Worm (Caenorhabditis elegans) whole organism, late embryonic: ENCODE data around the gene C05E11.7.

Source experiments
- ceh-30 ChIP-seq: fragments of 150-350 bp; optimal IDR thresholded peaks from 2 replicates; lab custom pipeline; 2014; ENCODE audit warnings: missing biosample characterization, missing genetic modification characterization
- ceh-6 ChIP-seq: fragments of 200-800 bp; sonication (Bioruptor generic); optimal IDR thresholded peaks from 2 replicates; lab custom pipeline; 2018; ENCODE audit warnings: mild to moderate bottlenecking, missing genetic modification characterization, missing compliant biosample characterization
- eyg-1 ChIP-seq: sonication (generic microtip); optimal IDR thresholded peaks from 2 replicates; lab custom pipeline; 2016; ENCODE audit warnings: missing genotype, missing genetic modification characterization, missing compliant biosample characterization
- pha-2 ChIP-seq: sonication (generic microtip); optimal IDR thresholded peaks from 2 replicates; lab custom pipeline; 2017; ENCODE audit warnings: mild to moderate bottlenecking, missing genetic modification characterization, missing compliant biosample characterization
- syd-9 ChIP-seq: sonication (generic microtip); optimal IDR thresholded peaks from 2 replicates; lab custom pipeline; 2016; ENCODE audit warnings: mild to moderate bottlenecking, missing genetic modification characterization, moderate library complexity, missing compliant biosample characterization

DNA sequence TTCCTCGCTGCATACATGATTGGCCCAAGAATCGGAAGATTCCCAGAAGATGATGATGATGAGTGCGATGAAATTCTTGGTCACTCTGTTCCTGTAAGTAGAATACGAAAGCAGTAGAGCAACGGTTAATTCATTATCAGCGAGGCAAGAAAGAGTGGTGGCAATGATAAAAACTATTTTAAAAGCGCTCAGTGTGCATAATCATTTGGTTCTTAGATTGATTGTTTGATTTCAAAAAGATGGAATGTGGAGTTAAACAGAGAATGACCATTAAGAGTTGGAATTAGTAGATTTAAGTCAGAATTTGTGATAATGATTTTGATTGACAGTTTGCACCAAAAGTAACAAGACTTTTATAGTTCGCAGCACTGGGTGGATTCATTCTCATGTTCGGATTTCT is 18.4 kb downstream of the C05E11.7 start:
- TF ChIP-seq eyg-1 (tag; lab: Kevin White, UChicago) (no peak), syd-9 (no peak), pha-2 (tag; lab: Kevin White, UChicago) (no peak), ceh-6 (no peak), ceh-30 (no peak)
